Worm (Caenorhabditis elegans): ENCODE measurements around the gene col-108.
A peak's percentile ranks its signal among the peaks of the same experiment; 100 is the strongest.

The col-108 gene

DNA sequence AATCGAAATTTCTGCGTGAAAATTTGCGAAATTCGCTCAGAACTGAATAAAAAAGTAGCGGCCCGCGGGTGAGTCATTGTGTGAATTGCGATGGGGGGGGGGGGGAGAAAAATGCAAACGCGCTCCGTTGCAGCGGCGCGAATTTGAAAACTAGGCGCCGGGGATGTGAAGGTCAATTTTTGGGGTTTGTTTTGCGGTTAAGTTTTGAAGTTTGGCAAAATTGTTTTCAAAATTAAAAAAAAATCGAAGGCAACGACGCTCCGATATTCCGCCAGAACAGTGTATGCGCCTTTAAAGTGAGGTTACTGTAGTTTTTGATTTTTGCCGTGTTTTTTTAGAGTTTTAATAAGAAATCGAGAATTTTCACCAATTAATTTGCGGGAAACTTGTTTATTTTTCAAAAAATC, 30.1 kb upstream of the col-108 start (continued):
- TF ChIP-seq ceh-28 (tag; optimal IDR thresholded peaks at IDR 0.05): no peak
- TF ChIP-seq ztf-11 (tag; optimal IDR thresholded peaks at IDR 0.05): no peak

- TF ChIP-seq zip-11 (GFP tag; IDR thresholded peaks at IDR 0.05): no peak
- no peak for TF ChIP-seq php-3 (GFP tag; IDR thresholded peaks at IDR 0.05)
- TF ChIP-seq lir-3 (tag; optimal IDR thresholded peaks at IDR 0.05): no peak
- no peak for TF ChIP-seq tra-1 (GFP tag; IDR thresholded peaks at IDR 0.05)
- no peak for TF ChIP-seq daf-19 (GFP tag; conservative IDR thresholded peaks at IDR 0.05)
- TF ChIP-seq madf-9 (GFP tag; conservative IDR thresholded peaks at IDR 0.05): 0 out of 2 replicates have a peak, but pooled peaks have one; percentile 23
Observed at ce11 chrIV:1738892-1739291, 29.5 kb upstream of the col-108 start.

ce11 chrIV:1739366-1740104, 28.9 kb upstream of the col-108 start:
- TF ChIP-seq pqm-1 (tag; optimal IDR thresholded peaks at IDR 0.05): peak; percentile 16
- no peak for TF ChIP-seq ceh-62 (tag; optimal IDR thresholded peaks at IDR 0.05)
- TF ChIP-seq ctbp-1 (GFP tag; IDR thresholded peaks at IDR 0.05): no peak
- no peak for TF ChIP-seq ama-1 (optimal IDR thresholded peaks at IDR 0.05)
- no peak for TF ChIP-seq fos-1 (tag; optimal IDR thresholded peaks at IDR 0.05)
- no peak for TF ChIP-seq ztf-7 (tag; optimal IDR thresholded peaks at IDR 0.05)
- no peak for TF ChIP-seq nhr-111 (GFP tag; optimal IDR thresholded peaks at IDR 0.05)
- TF ChIP-seq nhr-11 (tag; optimal IDR thresholded peaks at IDR 0.05): no peak
- no peak for TF ChIP-seq F44E2.7 (GFP tag; IDR thresholded peaks at IDR 0.05)
- no peak for TF ChIP-seq daf-12 (tag; optimal IDR thresholded peaks at IDR 0.05)
- no peak for TF ChIP-seq lir-3 (tag; optimal IDR thresholded peaks at IDR 0.05)
- no peak for TF ChIP-seq attf-4 (tag; optimal IDR thresholded peaks at IDR 0.05)
- TF ChIP-seq F37D6.2 (tag; optimal IDR thresholded peaks at IDR 0.05): no peak
- TF ChIP-seq mdt-29 (GFP tag; IDR thresholded peaks at IDR 0.05): no peak
- no peak for TF ChIP-seq ceh-44 (GFP tag; IDR thresholded peaks at IDR 0.05)
- no peak for TF ChIP-seq daf-19 (GFP tag; conservative IDR thresholded peaks at IDR 0.05)
- no peak for TF ChIP-seq daf-16 (GFP tag; optimal IDR thresholded peaks at IDR 0.05)
- peak; percentile 38 for TF ChIP-seq daf-16 (tag; optimal IDR thresholded peaks at IDR 0.05)
- TF ChIP-seq zag-1 (tag; optimal IDR thresholded peaks at IDR 0.05): no peak
- no peak for TF ChIP-seq ceh-20 (GFP tag; IDR thresholded peaks at IDR 0.05)
- no peak for TF ChIP-seq mep-1 (tag; optimal IDR thresholded peaks at IDR 0.05)
- peak; percentile 3 for TF ChIP-seq dpl-1 (GFP tag; optimal IDR thresholded peaks at IDR 0.05)
- peak; percentile 61 for TF ChIP-seq mxl-3 (GFP tag; optimal IDR thresholded peaks at IDR 0.05)
- no peak for TF ChIP-seq lin-1 (GFP tag; IDR thresholded peaks at IDR 0.05)
- TF ChIP-seq ceh-28 (tag; optimal IDR thresholded peaks at IDR 0.05): no peak
- TF ChIP-seq Y5F2A.4 (GFP tag; optimal IDR thresholded peaks at IDR 0.05): no peak
- peak; percentile 63; the same call in 1 of the 2 replicates for TF ChIP-seq egl-43 (GFP tag; IDR thresholded peaks at IDR 0.05)
- no peak for TF ChIP-seq nhr-41 (GFP tag; IDR thresholded peaks at IDR 0.05)
- no peak for TF ChIP-seq duxl-1 (tag; optimal IDR thresholded peaks at IDR 0.05; ENCODE audit: poor library complexity)
- TF ChIP-seq unc-39 (tag; optimal IDR thresholded peaks at IDR 0.05): no peak
- TF ChIP-seq nhr-76 (tag; optimal IDR thresholded peaks at IDR 0.05): no peak
- no peak for TF ChIP-seq R02D3.7 (tag; optimal IDR thresholded peaks at IDR 0.05)
- TF ChIP-seq Y48G9A.11 (GFP tag; IDR thresholded peaks at IDR 0.05): no peak
- peak; percentile 47; the same call in 1 of the 2 replicates for TF ChIP-seq madf-9 (GFP tag; conservative IDR thresholded peaks at IDR 0.05)
- TF ChIP-seq jun-1 (tag; optimal IDR thresholded peaks at IDR 0.05): no peak
- TF ChIP-seq hlh-30 (tag; optimal IDR thresholded peaks at IDR 0.05; ENCODE audit: insufficient read depth): peak; percentile 75
- no peak for TF ChIP-seq cey-2 (tag; optimal IDR thresholded peaks at IDR 0.05; ENCODE audit: borderline replicate concordance, insufficient read depth)
- TF ChIP-seq set-16 (GFP tag; IDR thresholded peaks at IDR 0.05): peak; percentile 61
- no peak for TF ChIP-seq skn-1 (tag; optimal IDR thresholded peaks at IDR 0.05)
- TF ChIP-seq dve-1 (tag; optimal IDR thresholded peaks at IDR 0.05; ENCODE audit: insufficient read depth): peak; percentile 42
- TF ChIP-seq unc-62 (GFP tag; optimal IDR thresholded peaks at IDR 0.05 in 1 of 2): peak in 1 of 2 experiments; percentile 77
- TF ChIP-seq unc-62 (tag; optimal IDR thresholded peaks at IDR 0.05): no peak
- TF ChIP-seq nhr-237 (tag; optimal IDR thresholded peaks at IDR 0.05): no peak

All from whole organism, L4 larva.